Worm (Caenorhabditis elegans) whole organism, L2 larva: ENCODE results near the gene syx-5.
A peak's percentile ranks its signal among the peaks of the same experiment; 100 is the strongest.

Experiments
- C34F6.9 ChIP-seq: fragments of 150-350 bp; optimal IDR thresholded peaks from 2 replicates; lab custom pipeline; 2014; ENCODE audit warnings: missing biosample characterization, missing genetic modification characterization
- Y55F3AM.14 ChIP-seq: fragments of 200-800 bp; sonication (Bioruptor generic); optimal IDR thresholded peaks from 2 replicates; lab custom pipeline; 2018; ENCODE audit warnings: mild to moderate bottlenecking, missing genetic modification characterization, missing compliant biosample characterization
- ZK546.5 ChIP-seq: sonication (generic microtip); optimal IDR thresholded peaks from 2 replicates; lab custom pipeline; 2017; ENCODE audit warnings: missing biosample characterization, missing genetic modification characterization
- ama-1 ChIP-seq: fragments of 150-350 bp; optimal IDR thresholded peaks from 2 replicates; lab custom pipeline; 2018; ENCODE audit warnings: inconsistent platforms
- blmp-1 ChIP-seq: sonication (generic microtip); optimal IDR thresholded peaks from 2 replicates; lab custom pipeline; 2017; ENCODE audit warnings: missing genetic modification characterization, mild to moderate bottlenecking, missing compliant biosample characterization, antibody characterized with exemption, moderate library complexity; ENCODE audit not compliant: insufficient read depth
- ceh-16 ChIP-seq: fragments of 150-350 bp; optimal IDR thresholded peaks from 2 replicates; lab custom pipeline; 2014; ENCODE audit warnings: missing biosample characterization, missing genetic modification characterization
- ceh-82 ChIP-seq: fragments of 150-350 bp; optimal IDR thresholded peaks from 2 replicates; lab custom pipeline; 2014; ENCODE audit warnings: missing biosample characterization, missing genetic modification characterization
- crh-2 ChIP-seq: sonication (generic microtip); optimal IDR thresholded peaks from 2 replicates; lab custom pipeline; 2017; ENCODE audit warnings: missing biosample characterization, missing genetic modification characterization
- egl-27 ChIP-seq: sonication (generic microtip); optimal IDR thresholded peaks from 3 replicates; lab custom pipeline; 2017; ENCODE audit warnings: missing biosample characterization, missing genetic modification reagents, missing genetic modification characterization
- gmeb-1 ChIP-seq: fragments of 150-350 bp; optimal IDR thresholded peaks from 2 replicates; lab custom pipeline; 2014; ENCODE audit warnings: missing biosample characterization, missing genetic modification characterization
- lin-11 ChIP-seq: fragments of 150-350 bp; sonication (generic microtip); optimal IDR thresholded peaks from 2 replicates; lab custom pipeline; 2014; ENCODE audit warnings: missing biosample characterization, missing genetic modification characterization, inconsistent platforms, mixed read lengths
- lin-39 ChIP-seq: fragments of 150-350 bp; optimal IDR thresholded peaks from 2 replicates; lab custom pipeline; 2014; ENCODE audit warnings: missing biosample characterization, missing genetic modification reagents, missing genetic modification characterization
- lsy-2 ChIP-seq, 2 experiments: fragments of 150-350 bp in 1 of 2; sonication (generic microtip) in 1 of 2; optimal IDR thresholded peaks; 2 replicates each; lab custom pipeline; 2014 to 2017; ENCODE audit warnings: missing biosample characterization in 2 of 2, missing genetic modification characterization in 2 of 2
- mdl-1 ChIP-seq, 2 experiments: fragments of 150-350 bp in 1 of 2; sonication (generic microtip) in 1 of 2; optimal IDR thresholded peaks; 2 replicates each; lab custom pipeline; 2017; ENCODE audit warnings: missing biosample characterization in 2 of 2, missing genetic modification characterization in 2 of 2
- nhr-10 ChIP-seq: sonication (generic microtip); optimal IDR thresholded peaks from 2 replicates; lab custom pipeline; 2017; ENCODE audit warnings: missing biosample characterization, missing genetic modification characterization
- nhr-11 ChIP-seq: fragments of 150-350 bp; optimal IDR thresholded peaks from 2 replicates; lab custom pipeline; 2014; ENCODE audit warnings: missing biosample characterization, missing genetic modification characterization
- nhr-129 ChIP-seq: fragments of 150-350 bp; optimal IDR thresholded peaks from 2 replicates; lab custom pipeline; 2014; ENCODE audit warnings: missing biosample characterization, missing genetic modification characterization
- nhr-21 ChIP-seq: fragments of 150-350 bp; optimal IDR thresholded peaks from 2 replicates; lab custom pipeline; 2014; ENCODE audit warnings: missing biosample characterization, missing genetic modification characterization
- nhr-23 ChIP-seq: fragments of 150-350 bp; optimal IDR thresholded peaks from 2 replicates; lab custom pipeline; 2014; ENCODE audit warnings: missing biosample characterization, missing genetic modification reagents, missing genetic modification characterization
- nhr-237 ChIP-seq: fragments of 150-350 bp; optimal IDR thresholded peaks from 2 replicates; lab custom pipeline; 2014; ENCODE audit warnings: missing biosample characterization, missing genetic modification characterization
- nhr-25 ChIP-seq: fragments of 150-350 bp; sonication (generic microtip); optimal IDR thresholded peaks from 3 replicates; lab custom pipeline; 2014; ENCODE audit warnings: missing biosample characterization, missing genetic modification characterization
- nhr-6 ChIP-seq: fragments of 150-350 bp; optimal IDR thresholded peaks from 2 replicates; lab custom pipeline; 2014; ENCODE audit warnings: missing biosample characterization, missing genetic modification characterization
- nhr-77 ChIP-seq: fragments of 150-350 bp; optimal IDR thresholded peaks from 2 replicates; lab custom pipeline; 2014; ENCODE audit warnings: missing biosample characterization, missing genetic modification characterization
- peb-1 ChIP-seq: fragments of 150-350 bp; optimal IDR thresholded peaks from 2 replicates; lab custom pipeline; 2014; ENCODE audit warnings: missing biosample characterization, missing genetic modification characterization
- sem-4 ChIP-seq: fragments of 150-350 bp; optimal IDR thresholded peaks from 2 replicates; lab custom pipeline; 2014; ENCODE audit warnings: missing biosample characterization, missing genetic modification reagents, missing genetic modification characterization
- sma-3 ChIP-seq: sonication (generic microtip); optimal IDR thresholded peaks from 2 replicates; lab custom pipeline; 2016; ENCODE audit warnings: missing genetic modification reagents, missing genetic modification characterization, missing compliant biosample characterization
- sma-9 ChIP-seq, 2 experiments: fragments of 150-350 bp in 1 of 2; sonication (generic microtip) in 1 of 2; optimal IDR thresholded peaks; 2 replicates each; lab custom pipeline; 2014 to 2016; ENCODE audit warnings: missing genetic modification characterization in 2 of 2, mild to moderate bottlenecking in 1 of 2, missing biosample characterization in 1 of 2, missing compliant biosample characterization in 1 of 2, missing genetic modification reagents in 1 of 2, moderate library complexity in 1 of 2
- unc-55 ChIP-seq: fragments of 150-350 bp; sonication (generic microtip); optimal IDR thresholded peaks from 3 replicates; lab custom pipeline; 2014; ENCODE audit warnings: missing biosample characterization, missing genetic modification reagents, missing genetic modification characterization
- ztf-11 ChIP-seq: sonication (generic microtip); optimal IDR thresholded peaks from 2 replicates; lab custom pipeline; 2017; ENCODE audit warnings: missing biosample characterization, missing genetic modification characterization

Gene syx-5

ce11 chrV:11803518-11803994, 38.9 kb downstream of the syx-5 start:
- TF ChIP-seq lsy-2 (tag; optimal IDR thresholded peaks at IDR 0.05; lab: Kevin White, UChicago): peak in 1 of 2 experiments; percentile 14
- no peak for TF ChIP-seq ZK546.5
- no peak for TF ChIP-seq ceh-16 (tag; lab: Kevin White, UChicago)
- TF ChIP-seq nhr-25: peak; percentile 45
- peak; percentile 72 for TF ChIP-seq blmp-1 (tag; lab: Kevin White, UChicago)
- no peak for TF ChIP-seq nhr-11 (tag; lab: Kevin White, UChicago)
- peak; percentile 88 for TF ChIP-seq sma-9 (GFP tag; optimal IDR thresholded peaks at IDR 0.05; lab: Kevin White, UChicago)
- no peak for TF ChIP-seq sma-9 (tag; optimal IDR thresholded peaks at IDR 0.05; lab: Kevin White, UChicago)
- no peak for TF ChIP-seq mdl-1 (tag; optimal IDR thresholded peaks at IDR 0.05; lab: Kevin White, UChicago)
- no peak for TF ChIP-seq nhr-237
- no peak for TF ChIP-seq egl-27 (tag; lab: Kevin White, UChicago)
- TF ChIP-seq nhr-129 (tag; lab: Kevin White, UChicago): peak; percentile 68
- no peak for TF ChIP-seq sem-4 (tag; lab: Kevin White, UChicago)
- TF ChIP-seq sma-3 (GFP tag; lab: Kevin White, UChicago): peak; percentile 63
- TF ChIP-seq lin-39 (tag; lab: Kevin White, UChicago): no peak

- TF ChIP-seq nhr-129 (tag; lab: Kevin White, UChicago) (no peak), C34F6.9 (peak; percentile 3), crh-2 (peak; percentile 18)
Observed at ce11 chrV:11809935-11810334, 45.2 kb downstream of the syx-5 start.

ce11 chrV:11811921-11812320, 47.2 kb downstream of the syx-5 start, which contains the start of gene D2023.3:
D2023.3 (minus strand) TSS chrV:11812021.
- TF ChIP-seq nhr-10 (no peak), Y55F3AM.14 (no peak), ZK546.5 (no peak), nhr-6 (tag; lab: Kevin White, UChicago) (no peak), nhr-237 (no peak), nhr-77 (tag; lab: Kevin White, UChicago) (no peak), gmeb-1 (tag; lab: Kevin White, UChicago) (no peak), lin-11 (no peak), sma-9 (GFP tag; optimal IDR thresholded peaks at IDR 0.05; lab: Kevin White, UChicago) (no peak), sma-9 (tag; optimal IDR thresholded peaks at IDR 0.05; lab: Kevin White, UChicago) (no peak), ceh-16 (tag; lab: Kevin White, UChicago) (no peak), ama-1 (lab: Kevin White, UChicago) (no peak), nhr-21 (tag; lab: Kevin White, UChicago) (no peak), peb-1 (tag; lab: Kevin White, UChicago) (no peak), ceh-82 (tag; lab: Kevin White, UChicago) (no peak), nhr-23 (tag; lab: Kevin White, UChicago) (no peak), unc-55 (GFP tag; lab: Kevin White, UChicago) (no peak), blmp-1 (tag; lab: Kevin White, UChicago) (no peak)
- TF ChIP-seq, all 48 proteins: peak for 0

ce11 chrV:11815566-11815965, 50.9 kb downstream of the syx-5 start:
- TF ChIP-seq nhr-11 (tag; lab: Kevin White, UChicago) (no peak), egl-27 (tag; lab: Kevin White, UChicago) (no peak), ztf-11 (tag; lab: Kevin White, UChicago) (no peak), Y55F3AM.14 (no peak)
